Fruit fly (Drosophila melanogaster) whole organism, larva: Measurements from ENCODE around the gene CG14329.

Source experiments
- noc ChIP-seq: fragments of 200-800 bp; sonication (Bioruptor generic); optimal IDR thresholded peaks from 3 replicates; lab custom pipeline; 2019; ENCODE audit warnings: missing biosample characterization, mild to moderate bottlenecking, missing genetic modification characterization, moderate library complexity

The CG14329 gene

dm6 chr3R:17609059-17609458 lies at the start of gene CG14329:
TSS of gene CG14329 (plus strand) at chr3R:17609359.
- TF ChIP-seq noc (tag; lab: Kevin White, UChicago): no peak

dm6 chr3R:17561175-17561574 lies 48.0 kb upstream of the CG14329 start:
- no peak for TF ChIP-seq noc (tag; lab: Kevin White, UChicago)

dm6 chr3R:17564837-17565236 lies 44.3 kb upstream of the CG14329 start:
- no peak for TF ChIP-seq noc (tag; lab: Kevin White, UChicago)

- no peak for TF ChIP-seq noc (tag; lab: Kevin White, UChicago)
Observed at dm6 chr3R:17566619-17567489, 42.3 kb upstream of the CG14329 start.

dm6 chr3R:17583658-17584460 lies 25.3 kb upstream of the CG14329 start:
- no peak for TF ChIP-seq noc (tag; lab: Kevin White, UChicago)

- TF ChIP-seq noc (tag; lab: Kevin White, UChicago): no peak
Observed at dm6 chr3R:17588805-17589204, 20.4 kb upstream of the CG14329 start.

dm6 chr3R:17591831-17592230 lies 17.3 kb upstream of the CG14329 start:
- TF ChIP-seq noc (tag; lab: Kevin White, UChicago): no peak

dm6 chr3R:17593470-17593869 lies 15.7 kb upstream of the CG14329 start:
- TF ChIP-seq noc (tag; lab: Kevin White, UChicago): no peak

- TF ChIP-seq noc (tag; lab: Kevin White, UChicago): no peak
Observed at dm6 chr3R:17594086-17594485, 15.1 kb upstream of the CG14329 start, which contains the start of gene Sgs5bis. TSS of gene Sgs5bis (plus strand) at chr3R:17594386.

dm6 chr3R:17595084-17595483 lies 14.1 kb upstream of the CG14329 start, which contains the start of gene Sgs5:
TSS of gene Sgs5 (plus strand) at chr3R:17595362.
- TF ChIP-seq noc (tag; lab: Kevin White, UChicago): no peak

- TF ChIP-seq noc (tag; lab: Kevin White, UChicago): no peak
Observed at dm6 chr3R:17596236-17596635, 12.9 kb upstream of the CG14329 start, which contains the start of gene CG7606. TSS of gene CG7606 (plus strand) at chr3R:17596536.

- no peak for TF ChIP-seq noc (tag; lab: Kevin White, UChicago)
Observed at dm6 chr3R:17599695-17600094, 9.5 kb upstream of the CG14329 start.

dm6 chr3R:17601866-17602265 lies 7.3 kb upstream of the CG14329 start:
- TF ChIP-seq noc (tag; lab: Kevin White, UChicago): no peak

dm6 chr3R:17602974-17603373 lies 6.2 kb upstream of the CG14329 start:
- TF ChIP-seq noc (tag; lab: Kevin White, UChicago): no peak

- TF ChIP-seq noc (tag; lab: Kevin White, UChicago): no peak
Observed at dm6 chr3R:17603717-17604116, 5.4 kb upstream of the CG14329 start.

dm6 chr3R:17604198-17604879 lies 4.8 kb upstream of the CG14329 start:
- TF ChIP-seq noc (tag; lab: Kevin White, UChicago): peak; percentile 34
